Worm (Caenorhabditis elegans) whole organism, L1 larva: ENCODE measurements around the gene F21H7.2.

Experiments used
- C16A3.4 ChIP-seq: fragments of 150-350 bp; optimal IDR thresholded peaks from 2 replicates; lab custom pipeline; 2014; ENCODE audit warnings: missing biosample characterization, missing genetic modification characterization
- alr-1 ChIP-seq: fragments of 200-800 bp; sonication (Bioruptor generic); optimal IDR thresholded peaks from 2 replicates; lab custom pipeline; 2018; ENCODE audit warnings: borderline replicate concordance, mild to moderate bottlenecking, missing genetic modification characterization, missing compliant biosample characterization
- jun-1 ChIP-seq: fragments of 150-350 bp; optimal IDR thresholded peaks from 2 replicates; lab custom pipeline; 2014; ENCODE audit warnings: missing biosample characterization, missing genetic modification reagents, missing genetic modification characterization
- lin-35 ChIP-seq, 2 experiments: fragments of 150-350 bp; optimal IDR thresholded peaks; 2 replicates each; lab custom pipeline; 2014; ENCODE audit warnings: missing biosample characterization in 2 of 2, missing genetic modification characterization in 2 of 2, missing genetic modification reagents in 2 of 2
- lsy-2 ChIP-seq, 2 experiments: fragments of 150-350 bp; optimal IDR thresholded peaks; 2 replicates each; lab custom pipeline; 2014; ENCODE audit warnings: missing biosample characterization in 2 of 2, missing genetic modification characterization in 2 of 2
- nhr-11 ChIP-seq: fragments of 150-350 bp; optimal IDR thresholded peaks from 2 replicates; lab custom pipeline; 2014; ENCODE audit warnings: missing biosample characterization, missing genetic modification characterization
- rnt-1 ChIP-seq: sonication (generic microtip); optimal IDR thresholded peaks from 2 replicates; lab custom pipeline; 2016; ENCODE audit warnings: mild to moderate bottlenecking, missing genetic modification characterization, moderate library complexity, missing compliant biosample characterization
- sptf-1 ChIP-seq: fragments of 150-350 bp; optimal IDR thresholded peaks from 2 replicates; lab custom pipeline; 2014; ENCODE audit warnings: missing biosample characterization, missing genetic modification characterization
- sup-37 ChIP-seq: fragments of 200-800 bp; sonication (Bioruptor generic); optimal IDR thresholded peaks from 2 replicates; lab custom pipeline; 2018; ENCODE audit warnings: mild to moderate bottlenecking, missing genetic modification characterization, missing compliant biosample characterization

- no peak for TF ChIP-seq sup-37 (GFP tag; lab: Kevin White, UChicago)
- no peak for TF ChIP-seq lin-35 (GFP tag; optimal IDR thresholded peaks at IDR 0.05; lab: Kevin White, UChicago)
- TF ChIP-seq nhr-11 (tag; lab: Kevin White, UChicago): no peak
- no peak for TF ChIP-seq alr-1 (tag; lab: Kevin White, UChicago)
- TF ChIP-seq sptf-1 (tag; lab: Kevin White, UChicago): no peak
- TF ChIP-seq lsy-2 (tag; optimal IDR thresholded peaks at IDR 0.05; lab: Kevin White, UChicago): no peak
- TF ChIP-seq rnt-1 (tag; lab: Kevin White, UChicago): no peak
- no peak for TF ChIP-seq C16A3.4 (tag; lab: Kevin White, UChicago)
- no peak for TF ChIP-seq jun-1 (tag; lab: Kevin White, UChicago)
Observed at ce11 chrV:16253687-16254086, 23.9 kb upstream of the F21H7.2 start, which contains the start of gene gcy-20.
